Worm (Caenorhabditis elegans): ENCODE measurements around the gene best-24.

Gene best-24

ce11 chrIII:7911621-7912020 lies 10.8 kb downstream of the best-24 start, which contains the start of gene ZK688.7:
ZK688.7 (minus strand) TSS chrIII:7911634.
- TF ChIP-seq ceh-48 (tag; optimal IDR thresholded peaks at IDR 0.05) (no peak), hlh-30 (tag; optimal IDR thresholded peaks at IDR 0.05; ENCODE audit: insufficient read depth) (peak; percentile 81), madf-2 (tag; optimal IDR thresholded peaks at IDR 0.05) (no peak), ceh-14 (tag; optimal IDR thresholded peaks at IDR 0.05) (no peak), nhr-11 (tag; optimal IDR thresholded peaks at IDR 0.05) (no peak), ztf-16 (tag; optimal IDR thresholded peaks at IDR 0.05) (no peak), sox-4 (tag; optimal IDR thresholded peaks at IDR 0.05) (no peak)

ce11 chrIII:7913488-7913887 lies 12.7 kb downstream of the best-24 start, which contains the start of gene ZK688.12:
ZK688.12 (minus strand) TSS chrIII:7913588.
- TF ChIP-seq dve-1 (tag; optimal IDR thresholded peaks at IDR 0.05): no peak
- TF ChIP-seq hlh-6 (tag; optimal IDR thresholded peaks at IDR 0.05): no peak
- no peak for TF ChIP-seq hlh-15 (tag; optimal IDR thresholded peaks at IDR 0.05)
- no peak for TF ChIP-seq pax-1 (tag; optimal IDR thresholded peaks at IDR 0.05)
- no peak for TF ChIP-seq ztf-16 (tag; optimal IDR thresholded peaks at IDR 0.05)
- TF ChIP-seq sox-4 (tag; optimal IDR thresholded peaks at IDR 0.05): no peak
- TF ChIP-seq ceh-2 (tag; optimal IDR thresholded peaks at IDR 0.05): no peak
- TF ChIP-seq lin-11 (tag; optimal IDR thresholded peaks at IDR 0.05): no peak
- no peak for TF ChIP-seq ceh-14 (tag; optimal IDR thresholded peaks at IDR 0.05)
- no peak for TF ChIP-seq ceh-22 (tag; optimal IDR thresholded peaks at IDR 0.05)
- no peak for TF ChIP-seq pqm-1 (tag; optimal IDR thresholded peaks at IDR 0.05)
- no peak for TF ChIP-seq C38D4.7 (GFP tag; optimal IDR thresholded peaks at IDR 0.05)

- TF ChIP-seq ceh-2 (tag; optimal IDR thresholded peaks at IDR 0.05) (no peak), syd-9 (tag; optimal IDR thresholded peaks at IDR 0.05) (no peak), ceh-19 (GFP tag; optimal IDR thresholded peaks at IDR 0.05) (no peak), pha-2 (tag; optimal IDR thresholded peaks at IDR 0.05) (no peak), unc-3 (GFP tag; conservative IDR thresholded peaks at IDR 0.05) (no peak), unc-3 (tag; optimal IDR thresholded peaks at IDR 0.05) (no peak), F13H6.1 (tag; optimal IDR thresholded peaks at IDR 0.05) (no peak), fkh-6 (tag; optimal IDR thresholded peaks at IDR 0.05) (no peak), elt-2 (tag; optimal IDR thresholded peaks at IDR 0.05) (no peak), unc-42 (tag; optimal IDR thresholded peaks at IDR 0.05) (no peak), ref-2 (tag; optimal IDR thresholded peaks at IDR 0.05) (no peak), pqm-1 (tag; optimal IDR thresholded peaks at IDR 0.05) (no peak), C08G9.2 (tag; optimal IDR thresholded peaks at IDR 0.05) (no peak), ceh-6 (GFP tag; optimal IDR thresholded peaks at IDR 0.05) (no peak)
These were observed 16.8 kb downstream of the best-24 start, which contains the start of gene gly-3 for ce11 chrIII:7917667-7918066. gly-3 (minus strand) TSS chrIII:7917767.

ce11 chrIII:7919823-7920222 lies 19.0 kb downstream of the best-24 start, which contains the start of gene C29E4.14:
C29E4.14 (plus strand) TSS chrIII:7920123.
- TF ChIP-seq K02D7.2 (tag; optimal IDR thresholded peaks at IDR 0.05) (no peak), ceh-45 (GFP tag; IDR thresholded peaks at IDR 0.05) (no peak), pha-4 (tag; optimal IDR thresholded peaks at IDR 0.05) (no peak), fkh-6 (tag; optimal IDR thresholded peaks at IDR 0.05) (no peak), unc-86 (tag; optimal IDR thresholded peaks at IDR 0.05) (no peak), ztf-16 (tag; optimal IDR thresholded peaks at IDR 0.05) (no peak)

- no peak for TF ChIP-seq fax-1 (tag; optimal IDR thresholded peaks at IDR 0.05)
- no peak for TF ChIP-seq pha-2 (tag; optimal IDR thresholded peaks at IDR 0.05)
- no peak for TF ChIP-seq ceh-22 (tag; optimal IDR thresholded peaks at IDR 0.05)
- no peak for TF ChIP-seq ref-2 (tag; optimal IDR thresholded peaks at IDR 0.05)
- TF ChIP-seq dve-1 (tag; optimal IDR thresholded peaks at IDR 0.05): no peak
- TF ChIP-seq rnt-1 (tag; optimal IDR thresholded peaks at IDR 0.05): no peak
- TF ChIP-seq ceh-2 (tag; optimal IDR thresholded peaks at IDR 0.05): no peak
- TF ChIP-seq lim-6 (tag; optimal IDR thresholded peaks at IDR 0.05): no peak
- TF ChIP-seq eyg-1 (tag; optimal IDR thresholded peaks at IDR 0.05): no peak
- TF ChIP-seq fkh-10 (GFP tag; optimal IDR thresholded peaks at IDR 0.05): no peak
- TF ChIP-seq elt-2 (tag; optimal IDR thresholded peaks at IDR 0.05): no peak
- TF ChIP-seq odd-2 (tag; optimal IDR thresholded peaks at IDR 0.05): no peak
- TF ChIP-seq gmeb-2 (tag; optimal IDR thresholded peaks at IDR 0.05): no peak
- TF ChIP-seq fkh-6 (tag; optimal IDR thresholded peaks at IDR 0.05): no peak
- no peak for TF ChIP-seq ttx-3 (tag; optimal IDR thresholded peaks at IDR 0.05)
- TF ChIP-seq tbx-2 (tag; optimal IDR thresholded peaks at IDR 0.05): no peak
- TF ChIP-seq F13H6.1 (tag; optimal IDR thresholded peaks at IDR 0.05): no peak
These were observed 21.4 kb downstream of the best-24 start, which contains the start of gene C29E4.17 for ce11 chrIII:7922207-7922606. C29E4.17 (plus strand) TSS chrIII:7922507.
